Fruit fly (Drosophila melanogaster) whole organism, embryonic: ENCODE data around the gene CG32295.
A peak's percentile ranks its signal among the peaks of the same experiment; 100 is the strongest.

Experiments
- ATbp ChIP-seq: fragments of 200-800 bp; sonication (Bioruptor generic); optimal IDR thresholded peaks from 2 replicates; lab custom pipeline; 2017; ENCODE audit warnings: missing biosample characterization, mild to moderate bottlenecking, missing genetic modification characterization, missing genetic modification reagents
- B-H2 ChIP-seq: fragments of 200-800 bp; sonication (Bioruptor generic); optimal IDR thresholded peaks from 2 replicates; lab custom pipeline; 2018; ENCODE audit warnings: missing biosample characterization, mild to moderate bottlenecking, missing genetic modification characterization
- BEAF-32 ChIP-seq: fragments of 200-800 bp; sonication (Bioruptor generic); optimal IDR thresholded peaks from 3 replicates; lab custom pipeline; 2017; ENCODE audit warnings: missing biosample characterization, missing genetic modification characterization, mild to moderate bottlenecking, moderate library complexity, missing genetic modification reagents
- Bteb2 ChIP-seq: fragments of 200-800 bp; sonication (Bioruptor generic); optimal IDR thresholded peaks from 2 replicates; lab custom pipeline; 2016; ENCODE audit warnings: missing biosample characterization, missing genetic modification characterization
- CG10147 ChIP-seq: fragments of 200-800 bp; sonication (Bioruptor generic); optimal IDR thresholded peaks from 2 replicates; lab custom pipeline; 2019; ENCODE audit warnings: missing biosample characterization, mild to moderate bottlenecking, missing genetic modification characterization, moderate library complexity
- CG11398 ChIP-seq: fragments of 200-800 bp; sonication (Bioruptor generic); optimal IDR thresholded peaks from 2 replicates; lab custom pipeline; 2016; ENCODE audit warnings: missing biosample characterization, missing genetic modification characterization
- CG11504 ChIP-seq: fragments of 200-800 bp; sonication (Bioruptor generic); optimal IDR thresholded peaks from 3 replicates; lab custom pipeline; 2019; ENCODE audit warnings: missing biosample characterization, mild to moderate bottlenecking, missing genetic modification characterization, moderate library complexity
- CG12104 ChIP-seq: fragments of 200-800 bp; sonication (Bioruptor generic); optimal IDR thresholded peaks from 3 replicates; lab custom pipeline; 2016; ENCODE audit warnings: missing biosample characterization, missing genetic modification characterization
- CG12769 ChIP-seq: fragments of 200-800 bp; sonication (Bioruptor generic); optimal IDR thresholded peaks from 2 replicates; lab custom pipeline; 2019; ENCODE audit warnings: missing biosample characterization, mild to moderate bottlenecking, missing genetic modification characterization, moderate library complexity
- CG13123 ChIP-seq: fragments of 200-800 bp; sonication (Bioruptor generic); optimal IDR thresholded peaks from 2 replicates; lab custom pipeline; 2016; ENCODE audit warnings: missing biosample characterization, missing genetic modification characterization
- CG13296 ChIP-seq: fragments of 200-800 bp; sonication (Bioruptor generic); optimal IDR thresholded peaks from 3 replicates; lab custom pipeline; 2018; ENCODE audit warnings: missing biosample characterization, mild to moderate bottlenecking, missing genetic modification characterization
- CG13894 ChIP-seq: fragments of 200-800 bp; sonication (Bioruptor generic); optimal IDR thresholded peaks from 3 replicates; lab custom pipeline; 2018; ENCODE audit warnings: missing biosample characterization, mild to moderate bottlenecking, missing genetic modification characterization, moderate library complexity
- CG1832 ChIP-seq: fragments of 200-800 bp; sonication (Bioruptor generic); optimal IDR thresholded peaks from 2 replicates; lab custom pipeline; 2017; ENCODE audit warnings: missing biosample characterization, mild to moderate bottlenecking, missing genetic modification characterization, inconsistent platforms
- CG2889 ChIP-seq: fragments of 200-800 bp; sonication (Bioruptor generic); IDR thresholded peaks from 3 replicates; pipeline ENCODE4 v1.3.6; 2022; ENCODE audit warnings: missing biosample characterization, missing genetic modification characterization
- CG3281 ChIP-seq: fragments of 200-800 bp; sonication (Bioruptor generic); optimal IDR thresholded peaks from 3 replicates; lab custom pipeline; 2017; ENCODE audit warnings: missing biosample characterization, mild to moderate bottlenecking, missing genetic modification characterization
- CG34224 ChIP-seq: fragments of 200-800 bp; sonication (Bioruptor generic); IDR thresholded peaks from 3 replicates; pipeline ENCODE4 v1.3.6; 2022; ENCODE audit warnings: missing biosample characterization, missing genetic modification characterization; ENCODE audit not compliant: partially characterized antibody
- CG7357 ChIP-seq: fragments of 200-800 bp; sonication (Bioruptor generic); IDR thresholded peaks from 3 replicates; pipeline ENCODE4 v1.3.6; 2022; ENCODE audit warnings: missing biosample characterization, missing genetic modification characterization
- CG8765 ChIP-seq: fragments of 200-800 bp; sonication (Bioruptor generic); IDR thresholded peaks from 2 replicates; pipeline ENCODE4 v1.3.6; 2022; ENCODE audit warnings: missing biosample characterization, missing genetic modification characterization
- CG9437 ChIP-seq: fragments of 200-800 bp; sonication (Bioruptor generic); optimal IDR thresholded peaks from 2 replicates; lab custom pipeline; 2018; ENCODE audit warnings: missing biosample characterization, mild to moderate bottlenecking, missing genetic modification characterization
- CG9932 ChIP-seq: fragments of 200-800 bp; sonication (Bioruptor generic); IDR thresholded peaks from 2 replicates; pipeline ENCODE4 v1.3.6; 2022; ENCODE audit warnings: missing biosample characterization, missing genetic modification characterization
- Deaf1 ChIP-seq: fragments of 200-800 bp; optimal IDR thresholded peaks from 3 replicates; lab custom pipeline; 2019; ENCODE audit warnings: missing biosample characterization, mild to moderate bottlenecking, missing genetic modification characterization, moderate library complexity
- Dip2 ChIP-seq: fragments of 200-800 bp; sonication (Bioruptor generic); IDR thresholded peaks from 2 replicates; pipeline ENCODE4 v1.3.6; 2022; ENCODE audit warnings: missing biosample characterization, missing genetic modification characterization
- Doc3 ChIP-seq: fragments of 200-800 bp; sonication (Bioruptor generic); IDR thresholded peaks from 3 replicates; pipeline ENCODE4 v1.3.6; 2022; ENCODE audit warnings: missing biosample characterization, missing genetic modification characterization; ENCODE audit not compliant: partially characterized antibody
- Dp ChIP-seq: fragments of 200-800 bp; sonication (Bioruptor generic); optimal IDR thresholded peaks from 2 replicates; lab custom pipeline; 2018; ENCODE audit warnings: missing biosample characterization, mild to moderate bottlenecking, missing genetic modification characterization, moderate library complexity
- Eip74EF ChIP-seq, 2 experiments: fragments of 200-800 bp in 1 of 2; fragments of >200 bp in 1 of 2; sonication (Bioruptor generic) in 1 of 2; optimal IDR thresholded peaks; 2 replicates each; lab custom pipeline; 2017 to 2019; ENCODE audit warnings: missing biosample characterization in 2 of 2, missing genetic modification characterization in 2 of 2, mild to moderate bottlenecking in 1 of 2, moderate library complexity in 1 of 2
- Gsc ChIP-seq: fragments of 200-800 bp; sonication (Bioruptor generic); IDR thresholded peaks from 2 replicates; pipeline ENCODE4 v1.3.6; 2022; ENCODE audit warnings: missing biosample characterization, missing genetic modification characterization
- Hand ChIP-seq: fragments of 200-800 bp; sonication (Bioruptor generic); optimal IDR thresholded peaks from 2 replicates; lab custom pipeline; 2017; ENCODE audit warnings: mild to moderate bottlenecking, missing biosample characterization, missing genetic modification reagents, missing genetic modification characterization
- HmgD ChIP-seq: fragments of 200-800 bp; sonication (Bioruptor generic); optimal IDR thresholded peaks from 3 replicates; lab custom pipeline; 2016; ENCODE audit warnings: missing biosample characterization, missing genetic modification characterization
- MBD-R2 ChIP-seq: fragments of 200-800 bp; sonication (Bioruptor generic); IDR thresholded peaks from 2 replicates; pipeline ENCODE4 v1.3.6; 2022; ENCODE audit warnings: missing biosample characterization, missing genetic modification characterization
- Neu2 ChIP-seq: fragments of 200-800 bp; sonication (Bioruptor generic); optimal IDR thresholded peaks from 3 replicates; lab custom pipeline; 2016; ENCODE audit warnings: missing biosample characterization, missing genetic modification characterization, borderline replicate concordance
- Oaz ChIP-seq: fragments of 200-800 bp; sonication (Bioruptor generic); IDR thresholded peaks from 2 replicates; pipeline ENCODE4 v1.3.6; 2022; ENCODE audit warnings: missing biosample characterization, missing genetic modification characterization
- Pdp1 ChIP-seq, 2 experiments: fragments of 200-800 bp; sonication (Bioruptor generic); optimal IDR thresholded peaks; 3 replicates each; lab custom pipeline; 2016; ENCODE audit warnings: missing biosample characterization in 2 of 2, missing genetic modification characterization in 2 of 2, mild to moderate bottlenecking in 1 of 2, moderate library complexity in 1 of 2
- Sox102F ChIP-seq: fragments of 200-800 bp; sonication (Bioruptor generic); optimal IDR thresholded peaks from 2 replicates; lab custom pipeline; 2018; ENCODE audit warnings: missing biosample characterization, mild to moderate bottlenecking, missing genetic modification characterization, moderate library complexity
- Stat92E ChIP-seq, 3 experiments: fragments of >200 bp in 2 of 3; fragments of 200-800 bp in 1 of 3; sonication (Bioruptor generic) in 1 of 3; optimal IDR thresholded peaks; 2 replicates each; lab custom pipeline; 2017 to 2019; ENCODE audit warnings: missing biosample characterization in 3 of 3, missing genetic modification characterization in 3 of 3, mild to moderate bottlenecking in 1 of 3, moderate library complexity in 1 of 3
- TFAM ChIP-seq: fragments of 200-800 bp; sonication (Bioruptor generic); optimal IDR thresholded peaks from 2 replicates; lab custom pipeline; 2017; ENCODE audit warnings: missing biosample characterization, missing genetic modification characterization, inconsistent platforms
- abd-A ChIP-seq: fragments of 200-800 bp; sonication (Bioruptor generic); optimal IDR thresholded peaks from 3 replicates; lab custom pipeline; 2019; ENCODE audit warnings: missing biosample characterization, mild to moderate bottlenecking, missing genetic modification characterization, moderate library complexity
- chinmo ChIP-seq: fragments of 200-800 bp; sonication (Bioruptor generic); IDR thresholded peaks from 4 replicates; pipeline ENCODE4 v1.3.6; 2022; ENCODE audit warnings: missing biosample characterization, missing genetic modification characterization; ENCODE audit not compliant: partially characterized antibody
- crc ChIP-seq: fragments of 200-800 bp; sonication (Bioruptor generic); optimal IDR thresholded peaks from 2 replicates; lab custom pipeline; 2016; ENCODE audit warnings: missing biosample characterization, missing genetic modification characterization
- cwo ChIP-seq: fragments of 200-800 bp; sonication (Bioruptor generic); optimal IDR thresholded peaks from 3 replicates; lab custom pipeline; 2017; ENCODE audit warnings: missing biosample characterization, missing genetic modification characterization, mild to moderate bottlenecking, moderate library complexity, missing genetic modification reagents
- gfzf ChIP-seq: fragments of 200-800 bp; sonication (Bioruptor generic); optimal IDR thresholded peaks from 2 replicates; lab custom pipeline; 2016; ENCODE audit warnings: missing biosample characterization, mild to moderate bottlenecking, missing genetic modification characterization, moderate library complexity
- lov ChIP-seq, 2 experiments: fragments of 200-800 bp in 1 of 2; fragments of >200 bp in 1 of 2; sonication (Bioruptor generic) in 1 of 2; IDR thresholded peaks in 1 of 2; optimal IDR thresholded peaks in 1 of 2; 2 replicates in 1 of 2; 3 replicates in 1 of 2; pipeline versions ENCODE4 v1.3.6 to Lab custom; 2017 to 2022; ENCODE audit warnings: missing biosample characterization in 1 of 2, missing genetic modification characterization in 1 of 2
- rib ChIP-seq: fragments of 200-800 bp; sonication (Bioruptor generic); IDR thresholded peaks from 2 replicates; pipeline ENCODE4 v1.3.6; 2022; ENCODE audit warnings: missing biosample characterization, missing genetic modification characterization
- ro ChIP-seq: fragments of 200-800 bp; sonication (Bioruptor generic); IDR thresholded peaks from 2 replicates; pipeline ENCODE4 v1.3.6; 2022; ENCODE audit warnings: missing biosample characterization, missing genetic modification characterization
- sd ChIP-seq: fragments of 200-800 bp; sonication (Bioruptor generic); optimal IDR thresholded peaks from 3 replicates; lab custom pipeline; 2018; ENCODE audit warnings: missing biosample characterization, mild to moderate bottlenecking, missing genetic modification characterization, moderate library complexity
- sens-2 ChIP-seq: fragments of 200-800 bp; sonication (Bioruptor generic); IDR thresholded peaks from 2 replicates; pipeline ENCODE4 v1.3.6; 2022; ENCODE audit warnings: missing biosample characterization, missing genetic modification characterization
- sqz ChIP-seq: fragments of 200-800 bp; sonication (Bioruptor generic); optimal IDR thresholded peaks from 3 replicates; lab custom pipeline; 2018; ENCODE audit warnings: missing biosample characterization, mild to moderate bottlenecking, missing genetic modification characterization

CG32295 gene

dm6 chr3L:2552116-2552843 lies 25.5 kb upstream of the CG32295 start (continued):
- peak in 1 of 2 experiments; percentile 42 for TF ChIP-seq Eip74EF (GFP tag; optimal IDR thresholded peaks at IDR 0.05; lab: Kevin White, UChicago)
- no peak for TF ChIP-seq CG13894 (tag; lab: Kevin White, UChicago)
- TF ChIP-seq CG13123 (GFP tag; lab: Kevin White, UChicago), result peak; percentile 26
- peak; percentile 60; the same call in 1 of the 2 replicates for TF ChIP-seq sens-2 (GFP tag; lab: Robert Waterston, UW)
- peak in 1 of 3 experiments; percentile 60 for TF ChIP-seq Stat92E (GFP tag; optimal IDR thresholded peaks at IDR 0.05; lab: Kevin White, UChicago)
- TF ChIP-seq CG11398 (GFP tag; lab: Kevin White, UChicago), result peak; percentile 1
- no peak for TF ChIP-seq Gsc (GFP tag; lab: Robert Waterston, UW)
- TF ChIP-seq Sox102F (GFP tag; lab: Kevin White, UChicago), result peak; percentile 78
- TF ChIP-seq Oaz, result no peak
- no peak for TF ChIP-seq Neu2 (GFP tag; lab: Kevin White, UChicago)
- peak; percentile 22 for TF ChIP-seq Bteb2 (GFP tag; lab: Kevin White, UChicago)
- TF ChIP-seq CG3281, result peak; percentile 49
- no peak for TF ChIP-seq BEAF-32 (GFP tag; lab: Kevin White, UChicago)

dm6 chr3L:2551137-2551676 lies 24.4 kb upstream of the CG32295 start:
- TF ChIP-seq chinmo (GFP tag; lab: Robert Waterston, UW) (0 out of 4 replicates have a peak, but pooled peaks have one; percentile 61), CG12769 (tag; lab: Kevin White, UChicago) (peak; percentile 20), CG1832 (no peak), CG12104 (no peak), ATbp (GFP tag; lab: Kevin White, UChicago) (no peak), Dp (GFP tag; lab: Kevin White, UChicago) (no peak), CG7357 (no peak), CG10147 (GFP tag; lab: Kevin White, UChicago) (peak; percentile 2), sd (tag; lab: Kevin White, UChicago) (peak; percentile 84), cwo (GFP tag; lab: Kevin White, UChicago) (peak; percentile 42), MBD-R2 (peak; percentile 14; the same call in 1 of the 2 replicates), sqz (peak; percentile 54), Deaf1 (tag; lab: Kevin White, UChicago) (no peak), CG13894 (tag; lab: Kevin White, UChicago) (peak; percentile 99), ro (GFP tag; lab: Robert Waterston, UW) (no peak), Doc3 (no peak), Pdp1 (GFP tag; optimal IDR thresholded peaks at IDR 0.05; lab: Kevin White, UChicago) (peak in 1 of 2 experiments; percentile 51), abd-A (tag; lab: Kevin White, UChicago) (peak; percentile 82), B-H2 (peak; percentile 4), CG8765 (no peak), Hand (GFP tag; lab: Kevin White, UChicago) (no peak), CG9932 (no peak)

DNA sequence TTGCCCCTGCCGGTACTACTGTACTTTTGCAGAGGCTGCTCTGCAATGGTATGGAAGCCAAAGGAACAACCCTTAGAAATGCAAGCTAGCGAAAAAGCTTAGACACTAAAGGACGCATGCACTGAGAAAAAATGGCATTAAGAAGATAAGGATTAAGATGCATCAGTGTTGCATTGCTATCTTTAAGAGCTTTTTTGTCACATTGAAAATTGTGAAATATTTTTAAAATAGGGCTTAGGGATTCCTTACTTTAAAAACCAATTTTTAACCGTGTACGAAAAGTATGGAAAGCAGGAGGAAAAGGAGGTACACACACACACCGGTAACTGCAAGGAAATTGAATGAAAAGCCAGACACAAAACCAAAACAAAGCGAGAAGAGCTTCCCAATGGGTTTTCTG lies 22.2 kb upstream of the CG32295 start:
- TF ChIP-seq CG11504 (peak; percentile 62), gfzf (GFP tag; lab: Kevin White, UChicago) (no peak), lov (optimal IDR thresholded peaks at IDR 0.05; lab: Kevin White, UChicago) (no peak), lov (GFP tag; IDR thresholded peaks at IDR 0.05; lab: Robert Waterston, UW) (no peak), CG9437 (GFP tag; lab: Kevin White, UChicago) (no peak), HmgD (GFP tag; lab: Kevin White, UChicago) (no peak), rib (GFP tag; lab: Robert Waterston, UW) (no peak), CG2889 (GFP tag; lab: Robert Waterston, UW) (no peak), TFAM (GFP tag; lab: Kevin White, UChicago) (no peak), Dip2 (GFP tag; lab: Robert Waterston, UW) (no peak), Pdp1 (GFP tag; optimal IDR thresholded peaks at IDR 0.05; lab: Kevin White, UChicago) (peak in 1 of 2 experiments; percentile 10), CG13296 (GFP tag; lab: Kevin White, UChicago) (no peak), CG34224 (GFP tag; lab: Robert Waterston, UW) (no peak), crc (GFP tag; lab: Kevin White, UChicago) (no peak)
